Worm (Caenorhabditis elegans) whole organism, early embryonic: ENCODE results near the gene hacl-1.

ENCODE experiments used
- B0310.2 ChIP-seq: sonication (generic microtip); optimal IDR thresholded peaks from 2 replicates; lab custom pipeline; 2016; ENCODE audit warnings: mild to moderate bottlenecking, missing genetic modification characterization, missing compliant biosample characterization
- F13C5.2 ChIP-seq: sonication (generic microtip); optimal IDR thresholded peaks from 2 replicates; lab custom pipeline; 2017; ENCODE audit warnings: mild to moderate bottlenecking, missing genetic modification characterization, inconsistent platforms, missing compliant biosample characterization
- aly-1 ChIP-seq: sonication (generic microtip); optimal IDR thresholded peaks from 2 replicates; lab custom pipeline; 2016; ENCODE audit warnings: missing genetic modification characterization, missing compliant biosample characterization
- ama-1 ChIP-seq: fragments of 150-350 bp; optimal IDR thresholded peaks from 2 replicates; lab custom pipeline; 2014
- ceh-13 ChIP-seq: fragments of 200-800 bp; sonication (Bioruptor generic); optimal IDR thresholded peaks from 2 replicates; lab custom pipeline; 2018; ENCODE audit warnings: mild to moderate bottlenecking, missing genetic modification characterization, missing compliant biosample characterization
- ceh-36 ChIP-seq: sonication (generic microtip); optimal IDR thresholded peaks from 2 replicates; lab custom pipeline; 2016; ENCODE audit warnings: missing genetic modification characterization, inconsistent platforms, missing compliant biosample characterization
- ets-7 ChIP-seq: sonication (generic microtip); optimal IDR thresholded peaks from 2 replicates; lab custom pipeline; 2016; ENCODE audit warnings: missing genotype, missing genetic modification characterization, missing compliant biosample characterization
- flt-1 ChIP-seq: fragments of 200-800 bp; sonication (Bioruptor generic); IDR thresholded peaks from 2 replicates; pipeline ENCODE4 v1.3.6; 2022; ENCODE audit warnings: missing genetic modification characterization, missing compliant biosample characterization
- hmbx-1 ChIP-seq: sonication (generic microtip); optimal IDR thresholded peaks from 2 replicates; lab custom pipeline; 2016; ENCODE audit warnings: mild to moderate bottlenecking, missing genetic modification characterization, missing compliant biosample characterization
- hmg-4 ChIP-seq: fragments of 200-800 bp; sonication (Bioruptor generic); optimal IDR thresholded peaks from 2 replicates; lab custom pipeline; 2018; ENCODE audit warnings: mild to moderate bottlenecking, missing genetic modification characterization, missing compliant biosample characterization
- hnd-1 ChIP-seq: sonication (generic microtip); optimal IDR thresholded peaks from 2 replicates; lab custom pipeline; 2016; ENCODE audit warnings: missing genetic modification characterization, missing compliant biosample characterization
- pes-1 ChIP-seq: fragments of 200-800 bp; sonication (Bioruptor generic); IDR thresholded peaks from 2 replicates; pipeline ENCODE4 v1.3.6; 2022; ENCODE audit warnings: missing genetic modification reagents, missing genetic modification characterization, missing compliant biosample characterization
- scrt-1 ChIP-seq: fragments of 200-800 bp; sonication (Bioruptor generic); IDR thresholded peaks from 2 replicates; pipeline ENCODE4 v1.3.6; 2022; ENCODE audit warnings: missing genetic modification characterization, missing compliant biosample characterization
- sea-1 ChIP-seq: fragments of 200-800 bp; sonication (Bioruptor generic); conservative IDR thresholded peaks from 2 replicates; pipeline ENCODE4 v1.3.6; 2022; ENCODE audit warnings: missing genetic modification characterization, missing compliant biosample characterization
- tbx-11 ChIP-seq: fragments of 200-800 bp; sonication (Bioruptor generic); IDR thresholded peaks from 2 replicates; pipeline ENCODE4 v1.3.6; 2022; ENCODE audit warnings: missing genetic modification characterization, missing compliant biosample characterization
- tbx-37 ChIP-seq: fragments of 200-800 bp; sonication (Bioruptor generic); conservative IDR thresholded peaks from 2 replicates; pipeline ENCODE4 v1.3.6; 2022; ENCODE audit warnings: missing genetic modification reagents, missing genetic modification characterization, missing compliant biosample characterization
- tra-4 ChIP-seq: sonication (generic microtip); optimal IDR thresholded peaks from 2 replicates; lab custom pipeline; 2017; ENCODE audit warnings: missing genetic modification characterization, missing compliant biosample characterization

hacl-1 gene

DNA sequence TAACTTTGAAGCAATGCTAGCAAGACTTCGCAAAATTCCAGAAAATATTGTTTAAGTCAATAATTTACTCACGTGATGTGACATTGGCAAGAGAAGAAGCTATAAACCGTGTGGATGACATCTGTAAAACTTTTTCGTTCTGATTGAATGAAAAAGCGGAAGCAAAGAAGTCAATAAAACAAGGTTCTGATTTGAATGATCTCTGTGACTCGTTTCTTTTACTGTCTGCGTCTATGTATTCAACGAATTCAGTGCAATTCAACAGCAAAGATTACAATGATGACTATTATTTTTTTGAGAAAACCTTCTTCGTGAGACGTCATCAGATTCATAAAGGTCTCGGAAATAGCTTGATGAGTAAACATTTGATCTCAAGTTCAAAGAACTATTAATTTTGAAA is at the start of gene hacl-1:
Gene hacl-1 (minus strand): TSS at position 121 of the 400 bp plus-strand sequence.
- TF ChIP-seq ama-1 (lab: Kevin White, UChicago) (no peak), flt-1 (GFP tag; lab: Robert Waterston, UW) (no peak), tra-4 (tag; lab: Kevin White, UChicago) (no peak), tbx-37 (GFP tag; lab: Robert Waterston, UW) (no peak), sea-1 (GFP tag; lab: Robert Waterston, UW) (no peak), pes-1 (GFP tag; lab: Robert Waterston, UW) (no peak), F13C5.2 (no peak), B0310.2 (tag; lab: Kevin White, UChicago) (no peak), aly-1 (tag; lab: Kevin White, UChicago) (no peak), hnd-1 (tag; lab: Kevin White, UChicago) (no peak), ets-7 (tag; lab: Kevin White, UChicago) (no peak)

DNA sequence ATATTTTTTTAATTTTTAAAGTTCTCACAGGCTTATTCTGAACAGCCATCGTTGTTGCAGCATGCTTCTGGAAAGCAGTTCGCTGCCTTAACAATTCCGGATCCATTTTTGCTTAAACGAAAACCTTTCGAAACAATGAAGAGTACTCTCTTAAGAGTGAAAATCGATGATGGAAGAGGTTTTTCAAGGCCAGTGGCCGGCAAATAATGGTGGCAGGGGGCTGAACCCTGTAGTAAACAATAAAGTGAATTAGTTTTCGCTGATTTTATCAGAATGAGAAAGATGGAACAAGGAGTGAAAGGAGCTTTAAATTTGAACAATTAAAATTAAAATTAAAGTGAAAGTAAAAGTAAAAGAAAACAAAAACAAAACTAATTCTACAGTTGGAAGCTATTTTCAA is 49.6 kb upstream of the hacl-1 start, which contains the start of gene gtf-2E2:
Gene gtf-2E2 (minus strand): TSS at position 111 of the 400 bp plus-strand sequence.
- no peak for TF ChIP-seq tra-4 (tag; lab: Kevin White, UChicago)
- TF ChIP-seq ceh-13 (GFP tag; lab: Kevin White, UChicago): no peak
- no peak for TF ChIP-seq ets-7 (tag; lab: Kevin White, UChicago)
- TF ChIP-seq hmbx-1 (tag; lab: Kevin White, UChicago): no peak
- TF ChIP-seq scrt-1 (GFP tag; lab: Robert Waterston, UW): no peak

DNA sequence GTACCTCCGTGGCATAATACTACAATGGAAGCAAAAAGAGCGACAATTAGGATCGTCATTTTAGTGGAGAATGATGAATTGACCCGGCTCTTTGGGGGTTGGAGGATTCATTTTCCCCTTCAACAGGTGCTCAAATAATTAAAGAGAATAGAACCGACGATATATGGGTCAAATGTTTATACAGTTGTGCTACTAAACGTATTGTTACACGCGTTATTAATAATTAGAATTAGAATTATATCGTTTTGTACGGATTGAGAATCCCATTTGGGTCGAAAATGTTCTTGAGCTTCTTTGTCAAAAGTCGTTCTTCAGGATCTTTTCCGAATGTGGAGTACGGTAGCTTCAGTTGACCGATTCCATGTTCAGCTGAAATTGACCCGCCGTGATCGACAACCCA is 46.0 kb upstream of the hacl-1 start, which contains the start of gene Y62F5A.9:
Gene Y62F5A.9 (minus strand): TSS at position 101 of the 400 bp plus-strand sequence.
- TF ChIP-seq B0310.2 (tag; lab: Kevin White, UChicago): no peak
- TF ChIP-seq scrt-1 (GFP tag; lab: Robert Waterston, UW): no peak

DNA sequence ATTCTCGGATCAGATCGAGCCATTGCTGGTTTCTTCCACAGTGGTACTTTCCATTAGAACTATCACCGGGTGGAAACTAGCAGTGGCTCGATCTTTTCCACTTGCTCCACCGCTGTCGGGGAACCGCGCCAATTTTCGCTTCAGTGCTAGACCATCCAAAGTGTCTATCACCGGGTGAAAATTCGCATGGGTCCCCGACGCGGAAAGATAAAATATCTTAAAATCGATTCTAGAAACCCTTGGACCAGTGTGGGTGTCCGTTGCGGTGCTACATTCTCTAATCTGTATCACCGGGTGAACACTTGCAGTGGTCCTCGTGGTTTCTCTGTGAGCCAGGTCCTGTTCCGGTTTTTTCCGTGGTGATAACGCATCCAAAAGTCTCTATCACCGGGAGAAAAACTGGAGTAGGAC is 44.8 kb upstream of the hacl-1 start:
- TF ChIP-seq ets-7 (tag; lab: Kevin White, UChicago): no peak
- no peak for TF ChIP-seq scrt-1 (GFP tag; lab: Robert Waterston, UW)
- TF ChIP-seq ama-1 (lab: Kevin White, UChicago): peak; percentile 98
- peak; percentile 32 for TF ChIP-seq ceh-36 (tag; lab: Kevin White, UChicago)
- TF ChIP-seq B0310.2 (tag; lab: Kevin White, UChicago): peak; percentile 76
- no peak for TF ChIP-seq tbx-11 (GFP tag; lab: Robert Waterston, UW)
- no peak for TF ChIP-seq hnd-1 (tag; lab: Kevin White, UChicago)
- no peak for TF ChIP-seq tbx-37 (GFP tag; lab: Robert Waterston, UW)
- peak; percentile 66 for TF ChIP-seq hmbx-1 (tag; lab: Kevin White, UChicago)
- no peak for TF ChIP-seq F13C5.2
- peak; percentile 46; the same call in 1 of the 2 replicates for TF ChIP-seq sea-1 (GFP tag; lab: Robert Waterston, UW)
- peak; percentile 71 for TF ChIP-seq pes-1 (GFP tag; lab: Robert Waterston, UW)
- peak; percentile 9; the same call in 1 of the 2 replicates for TF ChIP-seq flt-1 (GFP tag; lab: Robert Waterston, UW)
- TF ChIP-seq hmg-4 (GFP tag; lab: Kevin White, UChicago): peak; percentile 69

DNA sequence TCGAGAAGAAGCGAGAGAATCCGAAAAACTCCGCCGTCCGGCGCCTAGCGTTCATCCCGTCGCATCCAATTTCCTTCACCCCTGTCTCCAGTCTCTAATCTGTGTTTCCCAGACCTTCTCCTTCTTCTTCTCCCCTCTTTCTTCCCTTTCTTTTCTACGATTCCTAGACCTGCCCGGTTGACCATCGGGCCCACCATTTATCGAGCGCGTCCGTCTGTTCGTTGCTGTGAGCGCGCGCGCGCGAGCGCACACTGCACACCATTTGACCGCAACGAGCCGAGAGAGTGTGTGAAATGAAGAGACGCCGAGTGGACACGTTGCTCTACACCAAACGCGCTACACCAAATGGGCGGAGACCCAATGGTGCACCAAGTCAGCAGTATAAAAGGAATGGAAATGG is 44.4 kb upstream of the hacl-1 start:
- no peak for TF ChIP-seq ceh-36 (tag; lab: Kevin White, UChicago)
- peak; percentile 43 for TF ChIP-seq hmg-4 (GFP tag; lab: Kevin White, UChicago)
- TF ChIP-seq B0310.2 (tag; lab: Kevin White, UChicago): no peak
- TF ChIP-seq ets-7 (tag; lab: Kevin White, UChicago): peak; percentile 33

DNA sequence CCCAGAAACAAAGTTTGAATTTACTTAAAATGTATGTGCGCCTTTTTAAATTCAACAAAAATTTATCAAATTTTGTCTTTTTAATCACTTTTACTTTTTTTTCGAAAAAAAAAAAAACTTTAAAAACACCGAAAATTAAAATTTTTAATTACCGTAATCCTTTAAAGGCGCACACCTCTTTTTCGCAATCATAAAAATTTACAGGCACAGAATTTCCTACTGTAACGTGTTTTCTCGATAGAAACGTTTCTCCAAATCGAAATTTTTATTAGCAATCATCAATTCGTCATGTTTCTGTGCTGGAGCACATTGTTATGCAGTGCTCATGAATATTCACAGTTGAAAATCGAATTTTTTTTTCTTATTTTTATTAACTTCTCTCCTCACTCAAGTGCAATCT is 43.7 kb upstream of the hacl-1 start:
- TF ChIP-seq tbx-37 (GFP tag; lab: Robert Waterston, UW): no peak
- no peak for TF ChIP-seq ceh-36 (tag; lab: Kevin White, UChicago)
- no peak for TF ChIP-seq tra-4 (tag; lab: Kevin White, UChicago)
- TF ChIP-seq flt-1 (GFP tag; lab: Robert Waterston, UW): no peak
- TF ChIP-seq aly-1 (tag; lab: Kevin White, UChicago): no peak
- no peak for TF ChIP-seq B0310.2 (tag; lab: Kevin White, UChicago)

DNA sequence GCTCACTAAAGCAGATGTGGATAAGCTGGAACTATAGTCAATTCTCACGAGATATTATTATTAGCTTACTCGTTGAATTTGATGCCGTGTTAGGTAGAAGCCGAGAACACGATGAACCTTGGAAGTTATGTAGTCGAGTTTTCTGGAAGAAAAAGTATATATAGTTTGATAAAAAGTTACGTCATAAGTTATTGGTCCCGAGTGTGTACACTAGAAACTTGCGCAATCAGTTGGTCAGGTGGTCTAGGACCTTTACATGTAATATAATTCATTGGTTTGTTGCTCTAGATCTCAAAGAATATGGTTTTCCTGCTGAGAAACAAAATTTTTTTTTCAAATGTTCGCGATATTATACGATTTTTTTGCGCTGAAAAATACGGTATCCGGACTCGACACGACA is 43.2 kb upstream of the hacl-1 start:
- no peak for TF ChIP-seq hnd-1 (tag; lab: Kevin White, UChicago)
- TF ChIP-seq scrt-1 (GFP tag; lab: Robert Waterston, UW): no peak
- TF ChIP-seq hmg-4 (GFP tag; lab: Kevin White, UChicago): no peak
- no peak for TF ChIP-seq ets-7 (tag; lab: Kevin White, UChicago)
- no peak for TF ChIP-seq B0310.2 (tag; lab: Kevin White, UChicago)
- TF ChIP-seq ama-1 (lab: Kevin White, UChicago): no peak
- no peak for TF ChIP-seq F13C5.2
- TF ChIP-seq tbx-37 (GFP tag; lab: Robert Waterston, UW): no peak
- no peak for TF ChIP-seq flt-1 (GFP tag; lab: Robert Waterston, UW)
- TF ChIP-seq ceh-13 (GFP tag; lab: Kevin White, UChicago): no peak
- TF ChIP-seq aly-1 (tag; lab: Kevin White, UChicago): no peak
- TF ChIP-seq tbx-11 (GFP tag; lab: Robert Waterston, UW): no peak
- no peak for TF ChIP-seq pes-1 (GFP tag; lab: Robert Waterston, UW)
- TF ChIP-seq sea-1 (GFP tag; lab: Robert Waterston, UW): no peak
- TF ChIP-seq hmbx-1 (tag; lab: Kevin White, UChicago): no peak

DNA sequence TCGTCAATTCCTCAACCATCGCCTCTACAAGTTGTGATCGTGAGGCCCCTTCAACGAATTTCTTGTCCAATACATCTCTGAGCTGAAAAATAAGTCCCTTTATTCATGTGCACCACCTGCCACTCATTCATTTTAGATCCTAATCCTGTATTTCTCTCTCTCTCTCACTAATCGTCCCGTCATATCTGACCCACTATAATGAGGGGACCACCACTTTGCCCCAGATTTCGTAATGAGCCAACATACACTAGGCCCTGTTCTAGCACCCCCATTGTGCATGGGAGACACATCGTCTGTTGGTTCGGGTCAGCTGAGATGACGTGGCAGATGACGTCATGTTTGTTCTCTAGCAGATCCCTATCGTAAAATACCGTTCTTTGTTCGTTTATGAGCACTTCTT is 42.7 kb upstream of the hacl-1 start:
- TF ChIP-seq tbx-11 (GFP tag; lab: Robert Waterston, UW) (no peak), aly-1 (tag; lab: Kevin White, UChicago) (no peak), ets-7 (tag; lab: Kevin White, UChicago) (no peak), ceh-36 (tag; lab: Kevin White, UChicago) (peak; percentile 11), scrt-1 (GFP tag; lab: Robert Waterston, UW) (no peak), ceh-13 (GFP tag; lab: Kevin White, UChicago) (no peak), sea-1 (GFP tag; lab: Robert Waterston, UW) (peak; percentile 56; the same call in 1 of the 2 replicates), hmg-4 (GFP tag; lab: Kevin White, UChicago) (peak; percentile 74), flt-1 (GFP tag; lab: Robert Waterston, UW) (peak; percentile 35; the same call in 1 of the 2 replicates), F13C5.2 (no peak), pes-1 (GFP tag; lab: Robert Waterston, UW) (0 out of 2 replicates have a peak, but pooled peaks have one; percentile 7), tra-4 (tag; lab: Kevin White, UChicago) (no peak), B0310.2 (tag; lab: Kevin White, UChicago) (no peak), tbx-37 (GFP tag; lab: Robert Waterston, UW) (0 out of 2 replicates have a peak, but pooled peaks have one; percentile 4), hnd-1 (tag; lab: Kevin White, UChicago) (no peak), hmbx-1 (tag; lab: Kevin White, UChicago) (no peak), ama-1 (lab: Kevin White, UChicago) (no peak)
